Worm (Caenorhabditis elegans): ENCODE results near the gene gck-1.

DNA sequence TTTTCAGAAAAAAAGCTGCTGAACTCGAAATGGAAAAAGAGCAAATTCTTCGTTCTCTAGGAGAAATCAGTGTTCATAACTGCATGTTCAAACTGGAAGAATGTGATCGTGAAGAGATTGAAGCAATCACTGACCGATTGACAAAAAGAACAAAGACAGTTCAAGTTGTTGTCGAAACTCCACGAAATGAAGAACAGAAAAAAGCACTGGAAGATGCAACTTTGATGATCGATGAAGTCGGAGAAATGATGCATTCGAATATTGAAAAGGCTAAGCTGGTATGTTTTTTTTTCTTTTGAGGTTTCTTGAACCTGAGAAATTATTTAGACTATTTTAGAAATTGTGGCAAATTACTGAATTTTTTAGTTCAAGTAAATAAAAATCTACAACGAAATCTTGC, 9.2 kb upstream of the gck-1 start:
- no peak for TF ChIP-seq flt-1 (GFP tag; IDR thresholded peaks at IDR 0.05)
- TF ChIP-seq med-1 (GFP tag; optimal IDR thresholded peaks at IDR 0.05; ENCODE audit: insufficient read depth) = no peak
- no peak for TF ChIP-seq cog-1 (tag; optimal IDR thresholded peaks at IDR 0.05)
- no peak for TF ChIP-seq ref-1 (GFP tag; conservative IDR thresholded peaks at IDR 0.05)
- TF ChIP-seq klf-2 (GFP tag; conservative IDR thresholded peaks at IDR 0.05) = no peak
- no peak for TF ChIP-seq ztf-29 (GFP tag; IDR thresholded peaks at IDR 0.05)
